Worm (Caenorhabditis elegans) whole organism, L2 larva: Measurements from ENCODE around the gene C12D5.4.

Experiments used
- ceh-82 ChIP-seq: fragments of 150-350 bp; optimal IDR thresholded peaks from 2 replicates; lab custom pipeline; 2014; ENCODE audit warnings: missing biosample characterization, missing genetic modification characterization
- egl-27 ChIP-seq: sonication (generic microtip); optimal IDR thresholded peaks from 3 replicates; lab custom pipeline; 2017; ENCODE audit warnings: missing biosample characterization, missing genetic modification reagents, missing genetic modification characterization
- mbf-1 ChIP-seq: sonication (generic microtip); optimal IDR thresholded peaks from 2 replicates; lab custom pipeline; 2017; ENCODE audit warnings: missing biosample characterization, missing genetic modification characterization
- nhr-237 ChIP-seq: fragments of 150-350 bp; optimal IDR thresholded peaks from 2 replicates; lab custom pipeline; 2014; ENCODE audit warnings: missing biosample characterization, missing genetic modification characterization
- nhr-6 ChIP-seq: fragments of 150-350 bp; optimal IDR thresholded peaks from 2 replicates; lab custom pipeline; 2014; ENCODE audit warnings: missing biosample characterization, missing genetic modification characterization
- nhr-77 ChIP-seq: fragments of 150-350 bp; optimal IDR thresholded peaks from 2 replicates; lab custom pipeline; 2014; ENCODE audit warnings: missing biosample characterization, missing genetic modification characterization
- unc-62 ChIP-seq: fragments of 150-350 bp; optimal IDR thresholded peaks from 2 replicates; lab custom pipeline; 2014; ENCODE audit warnings: missing biosample characterization, missing genetic modification reagents, missing genetic modification characterization

DNA sequence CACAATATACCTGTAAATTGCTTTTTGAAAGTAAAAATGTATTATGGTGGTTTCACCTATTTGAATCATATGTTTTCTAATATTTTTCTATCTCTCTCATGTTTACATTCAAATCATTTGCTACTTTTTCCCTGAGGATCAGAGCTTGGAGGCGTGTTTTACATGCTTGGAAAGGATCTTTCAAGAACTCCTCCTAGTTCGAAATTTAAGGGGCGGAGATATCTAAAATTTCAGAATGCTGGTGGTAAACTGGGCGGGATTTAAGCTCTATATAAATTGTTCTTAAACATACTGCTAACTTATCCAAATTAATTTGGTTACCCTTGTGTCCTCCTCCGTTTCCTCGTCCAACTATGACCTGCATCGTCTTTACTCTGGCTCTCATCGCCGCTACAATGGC, 4.4 kb upstream of the C12D5.4 start, which contains the start of gene C12D5.5:
- TF ChIP-seq egl-27 = no peak
- TF ChIP-seq mbf-1 (tag; lab: Kevin White, UChicago) = no peak
- TF ChIP-seq nhr-237 (tag; lab: Kevin White, UChicago) = no peak
- no peak for TF ChIP-seq unc-62 (GFP tag; lab: Kevin White, UChicago)
- TF ChIP-seq ceh-82 (tag; lab: Kevin White, UChicago) = no peak
- TF ChIP-seq nhr-6 (tag; lab: Kevin White, UChicago) = no peak
- no peak for TF ChIP-seq nhr-77 (tag; lab: Kevin White, UChicago)
